Fruit fly (Drosophila melanogaster): ENCODE results near the gene CG43645.

Gene CG43645

DNA sequence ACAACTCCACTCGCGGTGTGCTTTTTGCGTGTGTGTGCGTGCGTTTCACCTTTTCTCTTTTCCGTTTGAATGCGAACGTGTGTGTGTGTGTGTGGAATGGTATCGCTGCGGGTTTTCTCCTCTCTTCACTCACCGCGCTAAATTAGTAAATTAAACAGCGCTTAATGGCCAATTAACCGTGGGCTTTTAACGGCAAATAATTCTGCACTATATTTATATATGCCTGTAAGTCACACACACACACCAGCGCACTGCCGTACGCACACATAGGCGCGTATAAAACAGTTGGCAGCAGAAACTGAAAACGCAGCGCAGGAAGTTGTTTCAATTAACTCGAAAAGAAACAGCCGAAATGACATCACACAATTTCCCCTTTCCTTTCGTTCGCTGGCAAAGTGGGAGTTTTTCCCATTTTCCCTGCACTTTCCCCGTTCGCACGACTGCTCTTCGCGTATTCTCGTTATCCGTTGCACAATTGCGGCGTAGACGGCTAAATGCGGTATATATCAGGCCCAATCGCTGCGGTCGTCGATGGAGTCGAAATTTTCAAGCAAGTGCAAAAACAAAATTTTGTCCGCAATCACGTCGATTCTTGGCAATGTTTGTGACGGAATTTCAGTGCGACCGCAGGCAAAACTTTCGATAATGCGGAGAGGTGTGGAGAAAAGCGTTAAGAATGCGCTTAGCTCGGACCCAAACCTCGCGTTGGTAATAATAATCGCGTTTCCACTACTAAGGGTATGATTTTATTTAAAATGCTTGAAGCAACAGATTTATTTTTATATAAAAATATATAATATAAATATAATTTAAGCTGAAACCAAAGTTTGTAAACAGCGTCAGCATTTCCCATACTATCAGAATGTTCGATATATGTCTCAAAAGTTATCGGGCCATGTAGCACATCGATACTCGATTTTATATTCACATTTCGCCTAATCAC lies 12.7 kb upstream of the CG43645 start, which contains the start of gene BicD:
TSS of gene BicD (minus strand) at position 634 of the 943 bp plus-strand sequence.
- TF ChIP-seq noc (tag; optimal IDR thresholded peaks at IDR 0.05), result no peak

- no peak for TF ChIP-seq noc (tag; optimal IDR thresholded peaks at IDR 0.05)
Observed at dm6 chr2L:17477710-17478109, 7.8 kb upstream of the CG43645 start, which contains the start of gene cass. Gene cass, minus strand, starts transcription at chr2L:17477888.

DNA sequence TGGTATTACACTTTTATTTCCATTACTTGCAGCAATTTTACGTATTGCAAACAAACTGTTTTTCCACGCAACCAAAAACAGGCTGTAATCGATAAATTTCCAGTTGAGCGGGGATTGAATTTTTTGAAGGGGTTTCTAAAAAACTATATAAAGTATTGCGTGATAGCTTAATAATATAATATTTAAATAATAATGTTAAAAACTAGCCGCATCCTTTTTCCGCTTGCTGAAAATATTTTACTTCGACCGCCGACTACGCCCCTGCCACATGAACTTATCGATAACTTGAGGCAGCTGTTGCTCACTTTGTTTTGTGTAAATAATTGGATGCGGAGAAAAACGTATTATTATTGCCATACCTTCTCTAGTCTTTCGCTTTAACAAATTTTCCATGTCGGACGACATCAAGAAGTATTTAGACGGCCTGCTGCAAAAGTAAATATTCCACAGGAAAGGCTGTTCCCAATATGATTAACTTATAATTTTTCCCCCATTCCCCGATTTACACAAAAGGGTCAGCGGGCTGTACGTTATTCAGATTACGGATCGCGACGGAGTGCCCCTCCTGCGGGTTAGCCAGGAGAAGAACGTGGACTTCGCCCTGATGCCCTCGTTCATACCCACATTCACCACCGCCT lies 4.5 kb upstream of the CG43645 start, which contains the start of the genes fws and Lamtor3:
TSS of gene fws (minus strand) at position 87 of the 638 bp plus-strand sequence.
TSS of gene Lamtor3 (plus strand) at position 289 of the 638 bp plus-strand sequence.
- peak; percentile 96 for TF ChIP-seq noc (tag; optimal IDR thresholded peaks at IDR 0.05)

DNA sequence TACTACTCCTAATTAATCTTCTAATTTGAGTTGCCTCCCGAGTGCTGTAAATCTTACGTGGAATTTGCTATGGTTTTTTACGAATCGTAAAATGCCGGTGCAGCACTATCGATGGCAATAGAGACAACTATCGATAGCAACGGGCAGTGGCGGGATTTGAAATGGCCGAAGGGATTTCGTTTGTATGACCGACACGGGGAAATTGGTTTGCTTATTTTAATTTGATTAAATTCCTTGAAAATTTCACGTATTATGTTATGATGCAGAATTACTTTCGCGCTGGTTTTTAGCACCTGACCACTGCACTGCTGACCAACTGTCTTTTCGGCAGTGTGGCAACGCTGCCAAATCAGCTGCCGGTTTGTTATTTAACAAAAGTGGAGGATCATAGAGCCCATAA lies 1.4 kb upstream of the CG43645 start, which contains the start of the genes GCS2beta and CG5131:
TSS of gene GCS2beta (minus strand) at position 134 of the 400 bp plus-strand sequence.
TSS of gene CG5131 (plus strand) at position 328 of the 400 bp plus-strand sequence.
- TF ChIP-seq noc (tag; optimal IDR thresholded peaks at IDR 0.05), result peak; percentile 90

DNA sequence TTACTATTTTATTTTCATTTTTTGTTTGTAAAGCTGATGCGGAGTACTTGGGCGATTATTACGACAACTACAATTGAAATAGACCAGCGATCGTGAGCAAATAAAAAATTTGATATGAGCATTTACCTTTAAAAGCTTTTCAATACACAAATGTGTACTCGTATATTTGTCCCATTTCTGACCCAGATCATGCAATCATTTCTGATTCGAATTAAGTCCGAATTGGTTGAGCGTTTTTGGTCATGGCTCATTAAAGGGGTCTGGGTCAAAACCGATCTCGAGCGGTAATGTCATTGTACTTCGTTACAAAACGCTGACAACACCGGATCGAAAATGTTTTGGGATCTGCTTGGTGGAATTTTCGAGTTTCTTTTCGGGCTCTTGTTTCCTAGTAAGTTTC lies 707 bp downstream of the CG43645 start, which contains the start of gene CG43220:
TSS of gene CG43220 (plus strand) at position 301 of the 400 bp plus-strand sequence.
- TF ChIP-seq noc (tag; optimal IDR thresholded peaks at IDR 0.05), result no peak

- TF ChIP-seq noc (tag; optimal IDR thresholded peaks at IDR 0.05), result no peak
Observed at dm6 chr2L:17492680-17493079, 7.1 kb downstream of the CG43645 start.

DNA sequence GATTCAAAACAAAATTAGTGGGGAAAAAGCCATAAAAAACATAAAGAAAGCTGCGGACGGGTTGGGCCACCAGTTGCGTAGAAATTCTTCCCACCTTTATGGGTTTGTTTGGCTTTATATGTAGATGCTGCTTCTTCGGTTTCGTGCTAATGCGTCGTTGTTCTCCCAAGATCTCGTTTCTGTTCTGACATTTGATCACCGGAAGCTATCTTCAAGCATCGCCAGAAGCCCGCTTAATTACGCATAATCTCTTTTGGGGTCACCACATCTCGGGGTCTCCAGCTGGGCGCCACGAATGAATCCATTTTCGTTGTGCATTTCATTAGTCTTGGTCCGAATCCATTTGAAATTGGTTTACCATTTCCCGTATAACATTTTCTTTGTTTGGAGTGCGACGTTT lies 10.2 kb downstream of the CG43645 start:
- TF ChIP-seq noc (tag; optimal IDR thresholded peaks at IDR 0.05), result no peak

dm6 chr2L:17497108-17497507 lies 11.6 kb downstream of the CG43645 start, which contains the start of gene qua:
Gene qua, minus strand, starts transcription at chr2L:17497208.
- no peak for TF ChIP-seq noc (tag; optimal IDR thresholded peaks at IDR 0.05)

- TF ChIP-seq noc (tag; optimal IDR thresholded peaks at IDR 0.05), result no peak
Observed at dm6 chr2L:17498721-17499120, 13.2 kb downstream of the CG43645 start, which contains the start of gene CG15142. Gene CG15142, minus strand, starts transcription at chr2L:17498821.

- TF ChIP-seq noc (tag; optimal IDR thresholded peaks at IDR 0.05), result no peak
Observed at dm6 chr2L:17500946-17501451, 15.4 kb downstream of the CG43645 start, which contains the start of the genes mEFTs and Dhc36C. Gene mEFTs, minus strand, starts transcription at chr2L:17501106. Gene Dhc36C, plus strand, starts transcription at chr2L:17501401.

DNA sequence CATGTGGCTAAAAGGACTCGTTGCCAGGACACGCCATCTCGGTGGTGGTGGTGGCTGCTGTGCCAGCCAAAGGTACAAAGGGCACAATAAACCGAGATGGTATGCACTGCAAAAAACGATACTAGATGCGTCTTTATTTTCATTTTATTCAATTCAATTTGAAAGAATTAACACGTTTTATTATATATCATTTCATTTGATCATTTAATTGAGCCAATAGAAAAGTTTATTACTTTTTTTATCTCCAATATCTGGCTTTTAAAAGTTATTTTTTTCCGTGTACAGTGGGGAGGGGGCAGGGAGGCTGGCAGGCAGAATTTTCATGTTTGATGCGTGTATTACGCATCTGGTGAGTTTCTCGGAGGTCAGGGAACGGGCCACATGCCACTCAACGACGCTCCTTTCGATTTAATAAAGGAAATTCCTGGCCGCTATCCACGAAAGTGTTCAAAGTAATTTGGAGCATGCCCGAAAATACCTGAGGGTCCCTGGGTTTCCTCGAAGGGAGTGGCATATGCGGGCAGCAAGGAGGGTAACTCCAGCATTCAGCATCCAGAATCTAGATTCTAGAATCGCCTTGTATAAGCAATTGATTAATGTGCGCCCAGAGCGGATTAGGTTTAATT lies 28.6 kb downstream of the CG43645 start:
- peak; percentile 32 for TF ChIP-seq noc (tag; optimal IDR thresholded peaks at IDR 0.05)

DNA sequence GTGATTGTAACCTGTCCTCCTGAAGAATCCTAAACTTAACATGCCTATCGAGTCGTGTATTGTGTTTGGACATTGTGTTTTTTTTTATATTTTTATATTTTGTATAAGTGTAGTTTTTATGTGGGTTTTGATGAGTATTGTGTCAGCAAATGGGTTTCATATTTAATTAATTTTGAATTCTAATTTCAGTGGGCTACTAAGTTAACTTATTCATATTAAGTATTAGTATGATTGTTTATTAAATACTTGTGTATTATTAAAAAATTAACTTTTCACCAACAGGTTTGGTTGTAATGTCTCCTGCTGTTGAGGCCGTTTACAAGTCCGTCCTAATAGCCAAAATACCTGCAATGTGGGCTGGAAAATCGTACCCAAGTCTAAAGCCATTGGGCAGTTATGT lies 38.9 kb downstream of the CG43645 start, which contains the start of gene CG15143:
TSS of gene CG15143 (minus strand) at position 101 of the 400 bp plus-strand sequence.
- TF ChIP-seq noc (tag; optimal IDR thresholded peaks at IDR 0.05), result no peak

DNA sequence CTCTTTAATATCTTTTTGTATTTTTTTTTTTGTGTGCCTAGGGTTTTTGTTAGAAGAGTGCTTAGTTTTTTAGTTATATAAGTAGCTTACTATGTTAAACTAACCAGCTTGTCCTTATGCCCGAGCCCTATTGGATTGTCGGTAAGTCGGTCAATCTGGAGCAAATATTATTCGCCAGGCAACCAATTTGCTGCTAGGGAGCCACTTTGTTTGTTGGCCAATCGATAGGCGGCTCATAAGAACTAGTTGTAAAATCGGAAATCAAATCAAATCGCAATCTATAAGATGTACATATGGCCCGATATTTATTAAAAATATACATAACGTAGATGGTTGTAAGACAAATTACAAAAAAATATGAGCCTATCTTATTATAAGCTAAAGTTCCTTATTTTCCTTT lies 43.5 kb downstream of the CG43645 start, which contains the start of gene CG15144:
TSS of gene CG15144 (minus strand) at position 101 of the 400 bp plus-strand sequence.
- no peak for TF ChIP-seq noc (tag; optimal IDR thresholded peaks at IDR 0.05)

DNA sequence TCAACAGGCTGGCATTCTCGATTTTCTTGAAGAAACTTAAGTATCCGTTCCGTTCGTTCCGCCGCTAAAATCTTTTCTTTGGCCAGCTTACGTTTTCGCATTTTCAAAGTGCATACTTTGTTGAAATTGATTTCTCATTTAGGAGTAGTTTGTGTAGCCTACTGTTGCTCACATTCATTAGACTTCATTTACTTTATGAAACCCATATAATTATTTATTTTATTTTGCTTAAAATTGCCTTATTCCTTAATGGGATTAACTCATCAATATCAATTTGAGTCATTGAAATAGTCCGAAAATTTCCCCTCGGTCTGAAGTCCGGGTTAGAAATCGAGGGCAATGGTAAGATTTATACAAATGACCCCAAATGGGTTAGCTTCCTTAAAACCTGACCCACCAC lies 46.6 kb downstream of the CG43645 start, which contains the start of gene CG15145:
TSS of gene CG15145 (minus strand) at position 101 of the 400 bp plus-strand sequence.
- no peak for TF ChIP-seq noc (tag; optimal IDR thresholded peaks at IDR 0.05)

DNA sequence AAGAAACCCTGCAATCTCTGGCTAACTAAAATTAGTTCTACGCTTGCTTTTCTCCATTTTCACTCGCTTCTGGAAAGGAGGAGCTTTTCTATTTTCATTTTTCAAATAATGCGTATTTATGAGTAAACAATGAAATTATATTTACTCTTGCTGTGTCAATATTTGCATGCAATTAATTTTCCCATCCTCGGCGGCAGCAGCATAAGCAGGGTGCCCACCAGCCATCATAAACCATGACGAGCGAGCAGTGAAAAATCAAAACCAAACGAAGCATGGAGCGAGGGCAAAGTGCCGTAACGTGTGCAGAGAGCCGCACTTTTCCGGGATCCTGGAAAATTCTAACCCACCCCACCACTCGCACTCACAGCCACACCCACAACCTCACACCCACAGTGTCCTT lies 48.2 kb downstream of the CG43645 start:
- no peak for TF ChIP-seq noc (tag; optimal IDR thresholded peaks at IDR 0.05)

Measured in whole organism, larva.